Worm (Caenorhabditis elegans): ENCODE results near the gene tbc-11.

tbc-11 gene

DNA sequence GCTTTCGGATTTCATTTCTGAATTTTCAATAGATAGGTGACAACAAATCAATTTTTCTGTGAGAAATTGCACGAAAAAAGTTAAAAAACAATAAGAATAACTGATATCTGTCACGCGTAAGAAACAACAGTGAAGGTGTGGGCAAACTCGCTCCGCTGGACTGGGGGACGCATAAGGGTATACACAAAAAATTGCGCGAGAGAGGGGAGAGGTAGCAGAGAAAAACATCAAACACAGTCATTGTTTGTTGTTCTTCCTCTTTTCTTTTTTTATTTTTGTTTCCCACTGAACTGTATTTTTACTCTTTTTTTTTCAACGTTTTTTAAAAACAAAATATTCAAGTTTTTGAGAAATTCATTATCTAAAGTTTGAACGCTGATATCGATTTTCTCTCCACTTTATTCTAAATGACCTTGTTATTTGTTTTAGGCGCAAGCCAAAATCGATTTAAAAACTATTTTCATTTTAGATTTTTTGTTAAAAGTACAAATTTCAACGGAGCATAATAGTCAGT is at the start of gene tbc-11, which contains the start of gene pifk-1:
tbc-11 (plus strand) TSS at position 464 of the 514 bp plus-strand sequence.
pifk-1 (minus strand) TSS at position 17 of the 514 bp plus-strand sequence.
- no peak for TF ChIP-seq klf-2 (GFP tag; conservative IDR thresholded peaks at IDR 0.05)
- no peak for TF ChIP-seq med-1 (GFP tag; optimal IDR thresholded peaks at IDR 0.05; ENCODE audit: insufficient read depth)
- no peak for TF ChIP-seq ztf-29 (GFP tag; IDR thresholded peaks at IDR 0.05)
- no peak for TF ChIP-seq T22C8.4 (GFP tag; IDR thresholded peaks at IDR 0.05)
- TF ChIP-seq ref-1 (GFP tag; conservative IDR thresholded peaks at IDR 0.05), result no peak
- TF ChIP-seq flt-1 (GFP tag; IDR thresholded peaks at IDR 0.05), result no peak
- no peak for TF ChIP-seq tab-1 (GFP tag; IDR thresholded peaks at IDR 0.05)
- no peak for TF ChIP-seq ztf-23 (GFP tag; IDR thresholded peaks at IDR 0.05)
- no peak for TF ChIP-seq cog-1 (tag; optimal IDR thresholded peaks at IDR 0.05)

ce11 chrX:876935-877334 is 47.8 kb upstream of the tbc-11 start, which contains the start of gene ZC13.1:
Gene ZC13.1, plus strand, starts transcription at chrX:877239.
- peak; percentile 34 for TF ChIP-seq cog-1 (tag; optimal IDR thresholded peaks at IDR 0.05)
- peak; percentile 49; the same call in 1 of the 2 replicates for TF ChIP-seq ztf-23 (GFP tag; IDR thresholded peaks at IDR 0.05)
- no peak for TF ChIP-seq ztf-29 (GFP tag; IDR thresholded peaks at IDR 0.05)

ce11 chrX:880367-880766 is 44.4 kb upstream of the tbc-11 start, which contains the start of gene ZC13.2:
Gene ZC13.2, plus strand, starts transcription at chrX:880667.
- TF ChIP-seq klf-2 (GFP tag; conservative IDR thresholded peaks at IDR 0.05) (no peak), cog-1 (tag; optimal IDR thresholded peaks at IDR 0.05) (no peak), ref-1 (GFP tag; conservative IDR thresholded peaks at IDR 0.05) (no peak), flt-1 (GFP tag; IDR thresholded peaks at IDR 0.05) (no peak), tab-1 (GFP tag; IDR thresholded peaks at IDR 0.05) (no peak), T22C8.4 (GFP tag; IDR thresholded peaks at IDR 0.05) (no peak), ztf-29 (GFP tag; IDR thresholded peaks at IDR 0.05) (no peak), ztf-23 (GFP tag; IDR thresholded peaks at IDR 0.05) (no peak), med-1 (GFP tag; optimal IDR thresholded peaks at IDR 0.05; ENCODE audit: insufficient read depth) (no peak)

ce11 chrX:888294-888693 is 36.5 kb upstream of the tbc-11 start, which contains the start of gene mam-1:
Gene mam-1, minus strand, starts transcription at chrX:888394.
- no peak for TF ChIP-seq med-1 (GFP tag; optimal IDR thresholded peaks at IDR 0.05; ENCODE audit: insufficient read depth)
- no peak for TF ChIP-seq cog-1 (tag; optimal IDR thresholded peaks at IDR 0.05)
- TF ChIP-seq T22C8.4 (GFP tag; IDR thresholded peaks at IDR 0.05), result no peak
- no peak for TF ChIP-seq ztf-29 (GFP tag; IDR thresholded peaks at IDR 0.05)
- no peak for TF ChIP-seq klf-2 (GFP tag; conservative IDR thresholded peaks at IDR 0.05)
- no peak for TF ChIP-seq flt-1 (GFP tag; IDR thresholded peaks at IDR 0.05)

DNA sequence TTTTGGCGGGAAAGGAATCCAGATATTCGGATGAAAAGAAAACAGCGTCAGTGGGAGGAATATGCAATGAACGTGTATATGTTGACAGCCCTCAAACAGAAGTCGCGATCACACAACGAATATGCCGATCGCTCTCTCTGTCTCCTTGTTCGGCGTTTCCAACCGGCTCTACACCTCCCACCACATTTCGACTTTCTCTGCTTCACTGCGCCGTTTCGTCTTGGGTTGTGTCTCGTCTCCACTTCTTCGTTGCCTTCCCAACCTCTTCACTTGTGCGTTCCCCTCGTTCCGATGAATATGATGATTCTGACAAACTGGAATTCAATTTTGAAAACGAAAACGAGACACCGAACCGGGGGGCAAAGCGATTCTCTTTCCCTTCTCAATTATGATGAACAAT is 26.8 kb upstream of the tbc-11 start, which contains the start of gene mab-7:
mab-7 (minus strand) TSS at position 101 of the 400 bp plus-strand sequence.
- TF ChIP-seq T22C8.4 (GFP tag; IDR thresholded peaks at IDR 0.05) (no peak), ztf-29 (GFP tag; IDR thresholded peaks at IDR 0.05) (no peak), flt-1 (GFP tag; IDR thresholded peaks at IDR 0.05) (no peak), ztf-23 (GFP tag; IDR thresholded peaks at IDR 0.05) (no peak), tab-1 (GFP tag; IDR thresholded peaks at IDR 0.05) (no peak), cog-1 (tag; optimal IDR thresholded peaks at IDR 0.05) (no peak), ref-1 (GFP tag; conservative IDR thresholded peaks at IDR 0.05) (no peak), klf-2 (GFP tag; conservative IDR thresholded peaks at IDR 0.05) (no peak), med-1 (GFP tag; optimal IDR thresholded peaks at IDR 0.05; ENCODE audit: insufficient read depth) (no peak)

ce11 chrX:902512-902911 is 22.2 kb upstream of the tbc-11 start, which contains the start of gene ZC13.10:
Gene ZC13.10, minus strand, starts transcription at chrX:902612.
- TF ChIP-seq ztf-23 (GFP tag; IDR thresholded peaks at IDR 0.05) (no peak), T22C8.4 (GFP tag; IDR thresholded peaks at IDR 0.05) (no peak), ztf-29 (GFP tag; IDR thresholded peaks at IDR 0.05) (no peak), flt-1 (GFP tag; IDR thresholded peaks at IDR 0.05) (no peak), med-1 (GFP tag; optimal IDR thresholded peaks at IDR 0.05; ENCODE audit: insufficient read depth) (no peak), cog-1 (tag; optimal IDR thresholded peaks at IDR 0.05) (no peak), ref-1 (GFP tag; conservative IDR thresholded peaks at IDR 0.05) (no peak), tab-1 (GFP tag; IDR thresholded peaks at IDR 0.05) (no peak), klf-2 (GFP tag; conservative IDR thresholded peaks at IDR 0.05) (no peak)

- TF ChIP-seq T22C8.4 (GFP tag; IDR thresholded peaks at IDR 0.05) (no peak), tab-1 (GFP tag; IDR thresholded peaks at IDR 0.05) (no peak), ztf-29 (GFP tag; IDR thresholded peaks at IDR 0.05) (no peak), ref-1 (GFP tag; conservative IDR thresholded peaks at IDR 0.05) (no peak), cog-1 (tag; optimal IDR thresholded peaks at IDR 0.05) (no peak), med-1 (GFP tag; optimal IDR thresholded peaks at IDR 0.05; ENCODE audit: insufficient read depth) (no peak), flt-1 (GFP tag; IDR thresholded peaks at IDR 0.05) (no peak), ztf-23 (GFP tag; IDR thresholded peaks at IDR 0.05) (no peak), klf-2 (GFP tag; conservative IDR thresholded peaks at IDR 0.05) (no peak)
Measured at ce11 chrX:910337-910736, 14.4 kb upstream of the tbc-11 start.

DNA sequence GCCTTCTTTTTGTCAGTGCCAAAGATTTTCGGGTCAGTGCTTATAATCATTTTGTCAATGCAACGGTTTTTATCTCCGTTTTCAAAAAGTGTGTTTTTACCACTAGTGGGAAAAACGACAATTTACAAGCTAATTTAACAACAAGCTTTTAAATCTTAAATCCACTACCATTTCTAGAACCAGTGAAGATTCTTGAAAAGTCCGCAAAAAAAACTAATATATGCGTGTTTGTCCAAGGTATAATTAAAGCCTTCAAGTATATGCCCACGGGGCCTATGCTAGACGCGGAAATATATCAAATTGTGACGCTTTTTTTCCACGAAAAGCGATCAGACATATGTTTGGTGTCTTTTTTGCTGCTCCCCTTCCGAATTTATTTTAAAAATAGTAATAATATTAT is 12.2 kb upstream of the tbc-11 start:
- TF ChIP-seq ztf-23 (GFP tag; IDR thresholded peaks at IDR 0.05) (no peak), ztf-29 (GFP tag; IDR thresholded peaks at IDR 0.05) (no peak), ref-1 (GFP tag; conservative IDR thresholded peaks at IDR 0.05) (no peak), tab-1 (GFP tag; IDR thresholded peaks at IDR 0.05) (no peak), klf-2 (GFP tag; conservative IDR thresholded peaks at IDR 0.05) (no peak), cog-1 (tag; optimal IDR thresholded peaks at IDR 0.05) (no peak), flt-1 (GFP tag; IDR thresholded peaks at IDR 0.05) (no peak), med-1 (GFP tag; optimal IDR thresholded peaks at IDR 0.05; ENCODE audit: insufficient read depth) (no peak), T22C8.4 (GFP tag; IDR thresholded peaks at IDR 0.05) (no peak)

DNA sequence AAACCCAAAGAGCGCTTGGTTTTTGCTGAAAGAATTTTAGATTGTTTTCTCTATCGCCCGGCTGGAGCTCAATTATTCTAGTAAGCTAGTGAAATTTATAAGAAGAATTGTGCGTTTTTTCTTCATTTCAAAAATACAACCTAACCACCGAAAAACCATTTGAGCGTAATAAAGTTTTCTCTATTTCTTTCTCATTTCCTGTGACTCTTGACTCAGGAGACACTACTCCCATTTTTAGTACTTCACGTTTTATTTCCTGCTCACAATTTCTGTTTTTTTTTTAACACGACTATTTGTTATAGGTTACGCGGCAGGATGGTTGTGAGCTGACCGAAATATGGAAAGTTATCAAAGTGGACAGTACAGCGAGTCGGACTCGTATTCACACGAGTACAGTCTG is 11.8 kb upstream of the tbc-11 start, which contains the start of gene F35H12.6:
F35H12.6 (plus strand) TSS at position 301 of the 400 bp plus-strand sequence.
- TF ChIP-seq T22C8.4 (GFP tag; IDR thresholded peaks at IDR 0.05) (no peak), ztf-29 (GFP tag; IDR thresholded peaks at IDR 0.05) (no peak), tab-1 (GFP tag; IDR thresholded peaks at IDR 0.05) (no peak), klf-2 (GFP tag; conservative IDR thresholded peaks at IDR 0.05) (no peak), med-1 (GFP tag; optimal IDR thresholded peaks at IDR 0.05; ENCODE audit: insufficient read depth) (no peak), ztf-23 (GFP tag; IDR thresholded peaks at IDR 0.05) (no peak), ref-1 (GFP tag; conservative IDR thresholded peaks at IDR 0.05) (no peak)
